Worm (Caenorhabditis elegans) whole organism, L4/young adult: Measurements from ENCODE around the gene irld-25.

Source experiments
- W03F9.2 ChIP-seq: fragments of 150-350 bp; optimal IDR thresholded peaks from 2 replicates; lab custom pipeline; 2014; ENCODE audit warnings: missing biosample characterization, missing genetic modification characterization
- dao-5 ChIP-seq: sonication (generic microtip); optimal IDR thresholded peaks from 2 replicates; lab custom pipeline; 2016; ENCODE audit warnings: missing genotype, missing genetic modification characterization, moderate library complexity, missing compliant biosample characterization
- him-1 ChIP-seq: sonication (generic microtip); optimal IDR thresholded peaks from 2 replicates; lab custom pipeline; 2016; ENCODE audit warnings: missing genotype, missing genetic modification reagents, missing genetic modification characterization, missing compliant biosample characterization

DNA sequence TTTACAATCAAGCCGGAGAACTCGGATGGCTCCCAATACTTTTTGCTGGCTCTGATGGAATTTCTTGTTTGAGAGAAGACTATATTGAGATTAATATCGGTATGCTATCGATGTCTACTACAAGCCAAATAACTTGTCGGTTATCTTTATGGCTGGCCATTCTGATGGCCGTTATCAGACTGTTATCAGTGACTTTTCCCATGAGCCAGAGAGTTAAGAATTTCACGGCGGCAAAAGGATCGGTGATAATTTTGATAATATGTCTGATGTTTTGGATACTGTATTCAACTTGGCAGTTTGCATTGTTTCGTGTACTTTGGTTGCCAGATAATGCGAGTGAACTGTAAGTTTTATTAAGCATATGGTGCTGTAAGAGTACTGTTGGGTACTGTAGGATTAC lies 4.8 kb downstream of the irld-25 start:
- TF ChIP-seq him-1 (no peak), dao-5 (tag; lab: Kevin White, UChicago) (no peak), W03F9.2 (no peak)
